Worm (Caenorhabditis elegans) whole organism, L4/young adult: Measurements from ENCODE around the gene W02B12.12.

Experiments used
- W03F9.2 ChIP-seq: fragments of 150-350 bp; optimal IDR thresholded peaks from 2 replicates; lab custom pipeline; 2014; ENCODE audit warnings: missing biosample characterization, missing genetic modification characterization
- him-1 ChIP-seq: sonication (generic microtip); optimal IDR thresholded peaks from 2 replicates; lab custom pipeline; 2016; ENCODE audit warnings: missing genotype, missing genetic modification reagents, missing genetic modification characterization, missing compliant biosample characterization

DNA sequence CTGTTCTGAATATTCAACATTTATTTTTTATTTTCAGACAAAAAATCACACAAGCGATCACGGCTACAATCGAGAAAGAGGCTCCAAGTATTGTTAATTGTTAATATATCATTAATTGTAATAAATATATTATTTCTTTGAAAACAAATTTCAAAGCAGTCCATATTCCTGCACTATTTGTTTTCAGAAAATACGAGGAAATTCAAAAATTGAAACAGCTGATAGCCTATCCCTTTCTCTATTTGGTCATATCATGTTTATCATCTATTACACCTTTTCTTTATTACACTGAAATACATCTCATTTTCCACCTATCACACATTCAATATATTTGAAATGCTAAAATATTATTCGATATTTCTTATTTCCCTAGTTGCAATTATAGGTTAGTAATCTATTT is 34.0 kb downstream of the W02B12.12 start, which contains the start of gene W02B12.13:
- TF ChIP-seq him-1 (tag; lab: Kevin White, UChicago) (no peak), W03F9.2 (no peak)
